Worm (Caenorhabditis elegans): ENCODE measurements around the gene F17C8.9.

ce11 chrIII:4706678-4707077 is 27.5 kb upstream of the F17C8.9 start, which contains the start of gene T04A8.13:
- TF ChIP-seq elt-3 (tag; optimal IDR thresholded peaks at IDR 0.05), result no peak
- TF ChIP-seq unc-62 (GFP tag; optimal IDR thresholded peaks at IDR 0.05), result no peak
- no peak for TF ChIP-seq unc-39 (tag; optimal IDR thresholded peaks at IDR 0.05)
- no peak for TF ChIP-seq snpc-4 (tag; optimal IDR thresholded peaks at IDR 0.05)
- TF ChIP-seq pha-4 (tag; optimal IDR thresholded peaks at IDR 0.05), result no peak
- no peak for TF ChIP-seq nhr-237 (tag; optimal IDR thresholded peaks at IDR 0.05)
- no peak for TF ChIP-seq ceh-39 (tag; optimal IDR thresholded peaks at IDR 0.05)
- TF ChIP-seq ces-1 (GFP tag; optimal IDR thresholded peaks at IDR 0.05), result no peak
- TF ChIP-seq nhr-76 (tag; optimal IDR thresholded peaks at IDR 0.05), result no peak
- no peak for TF ChIP-seq elt-1 (tag; optimal IDR thresholded peaks at IDR 0.05; ENCODE audit: borderline replicate concordance, insufficient read depth)
